Worm (Caenorhabditis elegans) whole organism, young adult: ENCODE results near the gene K12H4.6.

Experiments
- B0261.1 ChIP-seq: sonication (generic microtip); optimal IDR thresholded peaks from 2 replicates; lab custom pipeline; 2016; ENCODE audit warnings: mild to moderate bottlenecking, missing genetic modification characterization, moderate library complexity, missing compliant biosample characterization
- C17E4.6 ChIP-seq: fragments of 200-800 bp; sonication (Bioruptor generic); IDR thresholded peaks from 2 replicates; pipeline ENCODE4 v1.3.6; 2022; ENCODE audit warnings: missing genetic modification reagents, missing genetic modification characterization, missing compliant biosample characterization
- F10E7.11 ChIP-seq: sonication (generic microtip); optimal IDR thresholded peaks from 2 replicates; lab custom pipeline; 2017; ENCODE audit warnings: mild to moderate bottlenecking, missing genetic modification characterization, moderate library complexity, missing compliant biosample characterization
- F23B12.7 ChIP-seq: sonication (generic microtip); optimal IDR thresholded peaks from 2 replicates; lab custom pipeline; 2017; ENCODE audit warnings: missing genetic modification characterization, mild to moderate bottlenecking, missing compliant biosample characterization, antibody characterized with exemption, moderate library complexity; ENCODE audit not compliant: insufficient read depth
- F33H1.4 ChIP-seq: fragments of 200-800 bp; sonication (Bioruptor generic); IDR thresholded peaks from 2 replicates; pipeline ENCODE4 v1.3.6; 2022; ENCODE audit warnings: missing genetic modification reagents, missing genetic modification characterization, missing compliant biosample characterization
- F39B2.1 ChIP-seq: fragments of 200-800 bp; sonication (Bioruptor generic); IDR thresholded peaks from 2 replicates; pipeline ENCODE4 v1.3.6; 2022; ENCODE audit warnings: missing genetic modification reagents, missing genetic modification characterization, missing compliant biosample characterization
- F49E8.2 ChIP-seq: sonication (generic microtip); optimal IDR thresholded peaks from 3 replicates; lab custom pipeline; 2017; ENCODE audit warnings: missing genetic modification characterization, mild to moderate bottlenecking, missing compliant biosample characterization, antibody characterized with exemption, moderate library complexity; ENCODE audit not compliant: insufficient read depth
- F57A8.1 ChIP-seq: fragments of 200-800 bp; sonication (Bioruptor generic); optimal IDR thresholded peaks from 2 replicates; lab custom pipeline; 2018; ENCODE audit warnings: mild to moderate bottlenecking, missing genetic modification characterization, moderate library complexity, missing compliant biosample characterization
- K11D2.4 ChIP-seq: fragments of 200-800 bp; sonication (Bioruptor generic); IDR thresholded peaks from 2 replicates; pipeline ENCODE4 v1.3.6; 2022; ENCODE audit warnings: missing genetic modification reagents, missing genetic modification characterization, missing compliant biosample characterization
- K12H6.12 ChIP-seq: fragments of 200-800 bp; sonication (Bioruptor generic); optimal IDR thresholded peaks from 2 replicates; lab custom pipeline; 2018; ENCODE audit warnings: mild to moderate bottlenecking, missing genetic modification characterization, missing compliant biosample characterization
- Y53F4B.3 ChIP-seq: fragments of 200-800 bp; sonication (Bioruptor generic); IDR thresholded peaks from 2 replicates; pipeline ENCODE4 v1.3.6; 2022; ENCODE audit warnings: missing genetic modification reagents, missing genetic modification characterization, missing compliant biosample characterization
- ama-1 ChIP-seq, 3 experiments: fragments of 150-350 bp in 1 of 3; sonication (generic microtip) in 2 of 3; optimal IDR thresholded peaks; 2 replicates each; lab custom pipeline; 2014 to 2018; ENCODE audit warnings: missing biosample characterization in 2 of 3, missing genetic modification characterization in 2 of 3, missing genetic modification reagents in 2 of 3
- attf-3 ChIP-seq: fragments of 200-800 bp; sonication (Bioruptor generic); conservative IDR thresholded peaks from 2 replicates; pipeline ENCODE4 v1.3.6; 2022; ENCODE audit warnings: missing genetic modification reagents, missing genetic modification characterization, missing compliant biosample characterization
- attf-5 ChIP-seq: fragments of 200-800 bp; sonication (Bioruptor generic); optimal IDR thresholded peaks from 2 replicates; lab custom pipeline; 2018; ENCODE audit warnings: mild to moderate bottlenecking, missing genetic modification characterization, missing compliant biosample characterization
- cebp-1 ChIP-seq, 2 experiments: fragments of 200-800 bp in 1 of 2; sonication (Bioruptor generic) in 1 of 2; sonication (generic microtip) in 1 of 2; IDR thresholded peaks in 1 of 2; optimal IDR thresholded peaks in 1 of 2; 2 replicates each; pipeline versions ENCODE4 v1.3.6 to Lab custom; 2017 to 2022; ENCODE audit warnings: missing compliant biosample characterization in 2 of 2, missing genetic modification characterization in 2 of 2, mild to moderate bottlenecking in 1 of 2, missing genetic modification reagents in 1 of 2, moderate library complexity in 1 of 2
- ceh-40 ChIP-seq: fragments of 200-800 bp; sonication (Bioruptor generic); IDR thresholded peaks from 2 replicates; pipeline ENCODE4 v1.3.6; 2022; ENCODE audit warnings: missing genetic modification characterization, missing compliant biosample characterization
- ceh-79 ChIP-seq: sonication (generic microtip); optimal IDR thresholded peaks from 2 replicates; lab custom pipeline; 2017; ENCODE audit warnings: mild to moderate bottlenecking, missing genetic modification characterization, missing compliant biosample characterization
- ceh-91 ChIP-seq: fragments of 200-800 bp; sonication (Bioruptor generic); IDR thresholded peaks from 2 replicates; pipeline ENCODE4 v1.3.6; 2022; ENCODE audit warnings: missing genetic modification reagents, missing genetic modification characterization, missing compliant biosample characterization
- dox-1 ChIP-seq: fragments of 200-800 bp; sonication (Bioruptor generic); IDR thresholded peaks from 2 replicates; pipeline ENCODE4 v1.3.6; 2022; ENCODE audit warnings: missing genetic modification reagents, missing genetic modification characterization, missing compliant biosample characterization
- efl-1 ChIP-seq: fragments of 150-350 bp; optimal IDR thresholded peaks from 2 replicates; lab custom pipeline; 2014; ENCODE audit warnings: missing biosample characterization, missing genetic modification reagents, missing genetic modification characterization
- ekl-4 ChIP-seq: fragments of 200-800 bp; sonication (Bioruptor generic); IDR thresholded peaks from 2 replicates; pipeline ENCODE4 v1.3.6; 2022; ENCODE audit warnings: missing genetic modification reagents, missing genetic modification characterization, missing compliant biosample characterization
- ets-4 ChIP-seq: fragments of 200-800 bp; sonication (Bioruptor generic); optimal IDR thresholded peaks from 2 replicates; lab custom pipeline; 2018; ENCODE audit warnings: mild to moderate bottlenecking, missing genetic modification characterization, missing compliant biosample characterization
- him-1 ChIP-seq: sonication (generic microtip); optimal IDR thresholded peaks from 2 replicates; lab custom pipeline; 2016; ENCODE audit warnings: missing genotype, missing genetic modification reagents, missing genetic modification characterization, missing compliant biosample characterization
- hmg-1.2 ChIP-seq: fragments of 200-800 bp; sonication (Bioruptor generic); IDR thresholded peaks from 2 replicates; pipeline ENCODE4 v1.3.6; 2022; ENCODE audit warnings: missing genetic modification reagents, missing genetic modification characterization, missing compliant biosample characterization
- hmg-20 ChIP-seq: fragments of 200-800 bp; sonication (Bioruptor generic); IDR thresholded peaks from 2 replicates; pipeline ENCODE4 v1.3.6; 2022; ENCODE audit warnings: missing genetic modification reagents, missing genetic modification characterization, missing compliant biosample characterization
- hsf-1 ChIP-seq: fragments of 200-800 bp; sonication (Bioruptor generic); IDR thresholded peaks from 2 replicates; pipeline ENCODE4 v1.3.6; 2022; ENCODE audit warnings: missing genetic modification reagents, missing genetic modification characterization, missing compliant biosample characterization
- madf-3 ChIP-seq: fragments of 200-800 bp; sonication (Bioruptor generic); IDR thresholded peaks from 2 replicates; pipeline ENCODE4 v1.3.6; 2022; ENCODE audit warnings: missing genetic modification reagents, missing genetic modification characterization, missing compliant biosample characterization
- madf-6 ChIP-seq: fragments of 200-800 bp; sonication (Bioruptor generic); IDR thresholded peaks from 2 replicates; pipeline ENCODE4 v1.3.6; 2022; ENCODE audit warnings: missing genetic modification reagents, missing genetic modification characterization, missing compliant biosample characterization
- mxl-1 ChIP-seq: sonication (generic microtip); optimal IDR thresholded peaks from 2 replicates; lab custom pipeline; 2016; ENCODE audit warnings: missing genetic modification characterization, missing compliant biosample characterization
- nhr-90 ChIP-seq: sonication (generic microtip); optimal IDR thresholded peaks from 2 replicates; lab custom pipeline; 2016; ENCODE audit warnings: missing genotype, mild to moderate bottlenecking, missing genetic modification characterization, missing compliant biosample characterization
- pha-4 ChIP-seq: fragments of 150-350 bp; sonication (generic microtip); optimal IDR thresholded peaks from 2 replicates; lab custom pipeline; 2014; ENCODE audit warnings: missing biosample characterization, missing genetic modification reagents, missing genetic modification characterization
- rcor-1 ChIP-seq: fragments of 200-800 bp; sonication (Bioruptor generic); IDR thresholded peaks from 2 replicates; pipeline ENCODE4 v1.3.6; 2022; ENCODE audit warnings: missing genetic modification reagents, missing genetic modification characterization, missing compliant biosample characterization
- sea-2 ChIP-seq: fragments of 200-800 bp; sonication (Bioruptor generic); IDR thresholded peaks from 2 replicates; pipeline ENCODE4 v1.3.6; 2022; ENCODE audit warnings: missing genetic modification characterization, missing compliant biosample characterization
- snpc-1.1 ChIP-seq: sonication (generic microtip); optimal IDR thresholded peaks from 2 replicates; lab custom pipeline; 2017; ENCODE audit warnings: missing genetic modification characterization, mild to moderate bottlenecking, missing compliant biosample characterization, antibody characterized with exemption, moderate library complexity, missing genotype, missing genetic modification reagents; ENCODE audit not compliant: insufficient read depth
- snpc-1.3 ChIP-seq: sonication (generic microtip); optimal IDR thresholded peaks from 2 replicates; lab custom pipeline; 2017; ENCODE audit warnings: missing genetic modification characterization, mild to moderate bottlenecking, missing compliant biosample characterization, antibody characterized with exemption, moderate library complexity, missing genotype, missing genetic modification reagents; ENCODE audit not compliant: insufficient read depth
- somi-1 ChIP-seq: fragments of 200-800 bp; sonication (Bioruptor generic); optimal IDR thresholded peaks from 2 replicates; lab custom pipeline; 2018; ENCODE audit warnings: mild to moderate bottlenecking, missing genetic modification characterization, missing compliant biosample characterization
- tbp1 ChIP-seq: fragments of 200-800 bp; sonication (Bioruptor generic); optimal IDR thresholded peaks from 2 replicates; lab custom pipeline; 2018; ENCODE audit warnings: mild to moderate bottlenecking, missing genetic modification characterization, missing compliant biosample characterization
- tlf-1 ChIP-seq: fragments of 200-800 bp; sonication (Bioruptor generic); optimal IDR thresholded peaks from 2 replicates; lab custom pipeline; 2018; ENCODE audit warnings: mild to moderate bottlenecking, missing genetic modification characterization, missing compliant biosample characterization
- xnd-1 ChIP-seq: sonication (generic microtip); optimal IDR thresholded peaks from 2 replicates; lab custom pipeline; 2016; ENCODE audit warnings: missing genotype, missing genetic modification reagents, missing genetic modification characterization, missing compliant biosample characterization
- zim-3 ChIP-seq: sonication (generic microtip); optimal IDR thresholded peaks from 2 replicates; lab custom pipeline; 2017; ENCODE audit warnings: mild to moderate bottlenecking, missing genetic modification characterization, moderate library complexity, missing compliant biosample characterization
- ztf-18 ChIP-seq: sonication (generic microtip); optimal IDR thresholded peaks from 2 replicates; lab custom pipeline; 2016; ENCODE audit warnings: missing genotype, mild to moderate bottlenecking, missing genetic modification characterization, missing compliant biosample characterization

Gene K12H4.6

DNA sequence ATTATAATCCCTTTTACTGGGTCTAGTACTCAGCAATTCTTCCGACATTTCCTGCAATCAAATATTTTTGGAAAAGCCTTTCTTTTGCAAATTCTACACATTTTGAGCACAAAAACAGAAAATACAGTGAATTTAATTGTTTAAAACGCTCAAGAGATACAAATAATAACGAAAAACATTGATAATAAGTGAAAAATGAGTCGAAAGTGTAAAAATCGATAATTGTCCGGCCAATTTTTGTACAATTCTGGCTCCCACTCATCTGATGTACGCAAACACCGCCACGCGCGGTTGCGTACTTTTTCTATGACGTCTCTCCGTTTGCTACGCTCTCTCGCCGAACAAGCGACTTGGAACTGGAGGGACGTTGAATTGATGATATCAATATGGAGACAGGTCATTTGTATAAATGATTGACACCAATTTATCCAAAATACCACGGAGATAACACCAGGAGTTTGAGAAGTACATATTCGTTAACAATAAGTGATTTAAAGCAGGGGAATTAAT lies 21.8 kb downstream of the K12H4.6 start, which contains the start of gene lin-36 (continued):
- no peak for TF ChIP-seq ama-1 (optimal IDR thresholded peaks at IDR 0.05; lab: Kevin White, UChicago)
- no peak for TF ChIP-seq ama-1 (GFP tag; optimal IDR thresholded peaks at IDR 0.05; lab: Kevin White, UChicago)
- no peak for TF ChIP-seq cebp-1 (GFP tag; IDR thresholded peaks at IDR 0.05; lab: Robert Waterston, UW)
- peak; percentile 58 for TF ChIP-seq cebp-1 (tag; optimal IDR thresholded peaks at IDR 0.05; lab: Kevin White, UChicago)
- TF ChIP-seq mxl-1 (tag; lab: Kevin White, UChicago) = no peak
- TF ChIP-seq F39B2.1 = no peak
- TF ChIP-seq ekl-4 (GFP tag; lab: Robert Waterston, UW) = peak; percentile 46; the same call in 1 of the 2 replicates
- TF ChIP-seq xnd-1 (tag; lab: Kevin White, UChicago) = no peak
- no peak for TF ChIP-seq F49E8.2 (tag; lab: Kevin White, UChicago)
- TF ChIP-seq ztf-18 (tag; lab: Kevin White, UChicago) = peak; percentile 71
- no peak for TF ChIP-seq B0261.1
- peak; percentile 59 for TF ChIP-seq F33H1.4
- TF ChIP-seq dox-1 (GFP tag; lab: Robert Waterston, UW) = peak; percentile 78
- TF ChIP-seq snpc-1.3 (tag; lab: Kevin White, UChicago) = no peak
- 0 out of 2 replicates have a peak, but pooled peaks have one; percentile 9 for TF ChIP-seq madf-3
- TF ChIP-seq hmg-1.2 = peak; percentile 100
- no peak for TF ChIP-seq ceh-79 (tag; lab: Kevin White, UChicago)
- peak; percentile 38; the same call in 1 of the 2 replicates for TF ChIP-seq madf-6
- TF ChIP-seq nhr-90 (tag; lab: Kevin White, UChicago) = no peak
- TF ChIP-seq tbp1 (GFP tag; lab: Kevin White, UChicago) = peak; percentile 47
- peak; percentile 14 for TF ChIP-seq efl-1 (GFP tag; lab: Kevin White, UChicago)
- no peak for TF ChIP-seq ceh-40 (GFP tag; lab: Robert Waterston, UW)
- TF ChIP-seq attf-5 (GFP tag; lab: Kevin White, UChicago) = peak; percentile 78
- no peak for TF ChIP-seq tlf-1 (GFP tag; lab: Kevin White, UChicago)
- no peak for TF ChIP-seq ets-4 (GFP tag; lab: Kevin White, UChicago)
- peak; percentile 28; the same call in 1 of the 2 replicates for TF ChIP-seq ceh-91 (GFP tag; lab: Robert Waterston, UW)
- 0 out of 2 replicates have a peak, but pooled peaks have one; percentile 39 for TF ChIP-seq attf-3 (GFP tag; lab: Robert Waterston, UW)
- peak; percentile 43 for TF ChIP-seq pha-4 (tag; lab: Kevin White, UChicago)
- no peak for TF ChIP-seq Y53F4B.3
- TF ChIP-seq sea-2 (GFP tag; lab: Robert Waterston, UW) = no peak
- no peak; the same call in 1 of the 2 replicates for TF ChIP-seq rcor-1 (GFP tag; lab: Robert Waterston, UW)
- TF ChIP-seq him-1 = peak; percentile 35
- TF ChIP-seq K11D2.4 = no peak
- TF ChIP-seq somi-1 (GFP tag; lab: Kevin White, UChicago) = no peak
- TF ChIP-seq, all 124 proteins: peak for 31

DNA sequence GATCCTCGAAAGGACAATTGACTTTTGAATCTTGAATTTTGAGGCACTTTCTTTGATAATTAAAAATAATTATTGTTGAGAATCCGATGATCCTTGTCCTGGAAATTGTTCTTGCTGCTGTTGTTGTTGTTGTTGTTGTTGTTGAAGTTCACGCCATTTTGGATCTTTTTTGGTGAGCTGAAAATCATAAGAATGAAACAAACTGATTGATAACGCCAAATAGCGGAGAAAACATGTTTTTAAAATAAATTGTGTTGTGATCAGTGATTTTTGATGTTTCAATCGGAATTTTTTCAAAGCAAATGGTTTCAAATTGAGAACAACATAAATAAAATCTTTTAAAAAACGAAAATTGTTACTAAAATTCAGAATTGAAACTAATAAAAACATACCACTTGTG lies 25.6 kb downstream of the K12H4.6 start:
- TF ChIP-seq snpc-1.1 (tag; lab: Kevin White, UChicago) (no peak), F23B12.7 (no peak), F10E7.11 (tag; lab: Kevin White, UChicago) (no peak), F57A8.1 (GFP tag; lab: Kevin White, UChicago) (no peak), hsf-1 (GFP tag; lab: Robert Waterston, UW) (no peak), C17E4.6 (GFP tag; lab: Robert Waterston, UW) (no peak), zim-3 (tag; lab: Kevin White, UChicago) (no peak), hmg-20 (no peak), K12H6.12 (tag; lab: Kevin White, UChicago) (no peak), ceh-91 (GFP tag; lab: Robert Waterston, UW) (no peak)
